Fruit fly (Drosophila melanogaster): ENCODE results near the gene CG6999.

The CG6999 gene

dm6 chrX:9089254-9090056 is 1.3 kb downstream of the CG6999 start, which contains the start of gene CCT2 (continued):
- TF ChIP-seq Drgx (GFP tag; IDR thresholded peaks at IDR 0.05) (no peak; the same call in 1 of the 2 replicates), Xbp1 (GFP tag; optimal IDR thresholded peaks at IDR 0.05) (no peak), CG3065 (GFP tag; optimal IDR thresholded peaks at IDR 0.05) (no peak), pnt (GFP tag; optimal IDR thresholded peaks at IDR 0.05) (no peak), CG12391 (tag; optimal IDR thresholded peaks at IDR 0.05) (no peak), knrl (GFP tag; IDR thresholded peaks at IDR 0.05; ENCODE audit: partially characterized antibody) (peak; percentile 39), run (tag; optimal IDR thresholded peaks at IDR 0.05) (no peak), CG2875 (GFP tag; optimal IDR thresholded peaks at IDR 0.05) (no peak), fd3F (GFP tag; optimal IDR thresholded peaks at IDR 0.05) (no peak), bsh (GFP tag; optimal IDR thresholded peaks at IDR 0.05) (no peak), rib (GFP tag; IDR thresholded peaks at IDR 0.05) (no peak), Hr39 (optimal IDR thresholded peaks at IDR 0.05) (no peak), p53 (GFP tag; optimal IDR thresholded peaks at IDR 0.05) (no peak), aop (GFP tag; IDR thresholded peaks at IDR 0.05) (no peak), Mes4 (GFP tag; optimal IDR thresholded peaks at IDR 0.05) (no peak), CG31224 (GFP tag; IDR thresholded peaks at IDR 0.05) (no peak), crp (GFP tag; optimal IDR thresholded peaks at IDR 0.05) (no peak), gsb (GFP tag; IDR thresholded peaks at IDR 0.05) (no peak), slp2 (GFP tag; optimal IDR thresholded peaks at IDR 0.05) (no peak), CG7372 (GFP tag; IDR thresholded peaks at IDR 0.05) (no peak), ATbp (GFP tag; optimal IDR thresholded peaks at IDR 0.05) (no peak), CG10267 (tag; optimal IDR thresholded peaks at IDR 0.05) (peak; percentile 23), HmgZ (tag; optimal IDR thresholded peaks at IDR 0.05) (no peak), en (GFP tag; optimal IDR thresholded peaks at IDR 0.05) (no peak), ase (GFP tag; IDR thresholded peaks at IDR 0.05) (no peak), BtbVII (GFP tag; optimal IDR thresholded peaks at IDR 0.05) (no peak), CG18764 (GFP tag; optimal IDR thresholded peaks at IDR 0.05) (no peak), cas (GFP tag; IDR thresholded peaks at IDR 0.05) (no peak), CG17802 (tag; optimal IDR thresholded peaks at IDR 0.05) (no peak), NK7.1 (GFP tag; optimal IDR thresholded peaks at IDR 0.05) (no peak), CG2199 (GFP tag; IDR thresholded peaks at IDR 0.05) (no peak), CG11696 (GFP tag; IDR thresholded peaks at IDR 0.05) (no peak), wek (GFP tag; optimal IDR thresholded peaks at IDR 0.05) (no peak), CG17186 (GFP tag; optimal IDR thresholded peaks at IDR 0.05) (peak; percentile 59), Ravus (GFP tag; IDR thresholded peaks at IDR 0.05) (no peak), CG8944 (GFP tag; optimal IDR thresholded peaks at IDR 0.05) (no peak), CG1832 (GFP tag; optimal IDR thresholded peaks at IDR 0.05) (no peak), Hr51 (GFP tag; optimal IDR thresholded peaks at IDR 0.05) (no peak), jing (GFP tag; optimal IDR thresholded peaks at IDR 0.05) (no peak), pros (GFP tag; optimal IDR thresholded peaks at IDR 0.05) (no peak), Blimp-1 (GFP tag; optimal IDR thresholded peaks at IDR 0.05) (no peak), croc (GFP tag; conservative IDR thresholded peaks at IDR 0.05) (no peak), h (optimal IDR thresholded peaks at IDR 0.05) (no peak), so (GFP tag; IDR thresholded peaks at IDR 0.05) (no peak), CG33213 (GFP tag; optimal IDR thresholded peaks at IDR 0.05) (peak; percentile 41), CG17328 (GFP tag; IDR thresholded peaks at IDR 0.05) (no peak), lilli (GFP tag; optimal IDR thresholded peaks at IDR 0.05) (no peak), CG11085 (GFP tag; IDR thresholded peaks at IDR 0.05) (no peak), ind (GFP tag; optimal IDR thresholded peaks at IDR 0.05) (no peak), CG1024 (GFP tag; IDR thresholded peaks at IDR 0.05) (no peak), Sox102F (GFP tag; optimal IDR thresholded peaks at IDR 0.05) (no peak)

Data from whole organism, embryonic.